Fruit fly (Drosophila melanogaster) whole organism, embryonic: ENCODE measurements around the gene Glys.

Experiments used
- CG11560 ChIP-seq: fragments of 200-800 bp; sonication (Bioruptor generic); IDR thresholded peaks from 3 replicates; pipeline ENCODE4 v1.3.6; 2022; ENCODE audit warnings: missing biosample characterization, missing genetic modification characterization
- CG12236 ChIP-seq: fragments of 200-800 bp; sonication (Bioruptor generic); optimal IDR thresholded peaks from 2 replicates; lab custom pipeline; 2016; ENCODE audit warnings: missing biosample characterization, missing genetic modification characterization
- CG12299 ChIP-seq: fragments of 200-800 bp; sonication (Bioruptor generic); optimal IDR thresholded peaks from 2 replicates; lab custom pipeline; 2018; ENCODE audit warnings: missing biosample characterization, mild to moderate bottlenecking, missing genetic modification characterization
- CG14441 ChIP-seq: fragments of 200-800 bp; sonication (Bioruptor generic); IDR thresholded peaks from 2 replicates; pipeline ENCODE4 v1.3.6; 2022; ENCODE audit warnings: missing biosample characterization, missing genetic modification characterization
- CG14860 ChIP-seq: fragments of 200-800 bp; sonication (Bioruptor generic); IDR thresholded peaks from 3 replicates; pipeline ENCODE4 v1.3.6; 2022; ENCODE audit warnings: missing biosample characterization, missing genetic modification characterization; ENCODE audit not compliant: partially characterized antibody
- CG15011 ChIP-seq: fragments of 200-800 bp; sonication (Bioruptor generic); optimal IDR thresholded peaks from 3 replicates; lab custom pipeline; 2018; ENCODE audit warnings: missing biosample characterization, mild to moderate bottlenecking, missing genetic modification characterization
- CG15479 ChIP-seq: fragments of 200-800 bp; sonication (Bioruptor generic); optimal IDR thresholded peaks from 3 replicates; lab custom pipeline; 2019; ENCODE audit warnings: missing biosample characterization, mild to moderate bottlenecking, missing genetic modification characterization, moderate library complexity
- CG15696 ChIP-seq: fragments of 200-800 bp; sonication (Bioruptor generic); optimal IDR thresholded peaks from 2 replicates; lab custom pipeline; 2019; ENCODE audit warnings: missing biosample characterization, mild to moderate bottlenecking, missing genetic modification characterization, moderate library complexity
- CG16863 ChIP-seq: fragments of 200-800 bp; sonication (Bioruptor generic); optimal IDR thresholded peaks from 3 replicates; lab custom pipeline; 2016; ENCODE audit warnings: missing biosample characterization, missing genetic modification characterization
- CG17802 ChIP-seq: fragments of 200-800 bp; sonication (Bioruptor generic); optimal IDR thresholded peaks from 2 replicates; lab custom pipeline; 2018; ENCODE audit warnings: missing biosample characterization, mild to moderate bottlenecking, missing genetic modification characterization, moderate library complexity
- CG17829 ChIP-seq: fragments of 200-800 bp; optimal IDR thresholded peaks from 2 replicates; lab custom pipeline; 2019; ENCODE audit warnings: missing biosample characterization, mild to moderate bottlenecking, missing genetic modification characterization, moderate library complexity
- CG18476 ChIP-seq: fragments of 200-800 bp; sonication (Bioruptor generic); optimal IDR thresholded peaks from 2 replicates; lab custom pipeline; 2016; ENCODE audit warnings: missing biosample characterization, mild to moderate bottlenecking, missing genetic modification characterization
- CG2116 ChIP-seq: fragments of 200-800 bp; sonication (Bioruptor generic); optimal IDR thresholded peaks from 3 replicates; lab custom pipeline; 2018; ENCODE audit warnings: missing biosample characterization, mild to moderate bottlenecking, missing genetic modification characterization
- CG2875 ChIP-seq: fragments of 200-800 bp; sonication (Bioruptor generic); optimal IDR thresholded peaks from 2 replicates; lab custom pipeline; 2017; ENCODE audit warnings: missing biosample characterization, mild to moderate bottlenecking, missing genetic modification characterization, missing genetic modification reagents
- CG4707 ChIP-seq: fragments of 200-800 bp; sonication (Bioruptor generic); optimal IDR thresholded peaks from 2 replicates; lab custom pipeline; 2018; ENCODE audit warnings: missing biosample characterization, mild to moderate bottlenecking, missing genetic modification characterization, moderate library complexity
- CG6689 ChIP-seq: fragments of 200-800 bp; sonication (Bioruptor generic); IDR thresholded peaks from 2 replicates; pipeline ENCODE4 v1.3.6; 2022; ENCODE audit warnings: missing biosample characterization, missing genetic modification characterization
- CG9932 ChIP-seq: fragments of 200-800 bp; sonication (Bioruptor generic); IDR thresholded peaks from 2 replicates; pipeline ENCODE4 v1.3.6; 2022; ENCODE audit warnings: missing biosample characterization, missing genetic modification characterization
- H15 ChIP-seq: fragments of 200-800 bp; sonication (Bioruptor generic); IDR thresholded peaks from 3 replicates; pipeline ENCODE4 v1.3.6; 2022; ENCODE audit warnings: missing biosample characterization, missing genetic modification characterization
- H2.0 ChIP-seq: fragments of 200-800 bp; sonication (Bioruptor generic); IDR thresholded peaks from 2 replicates; pipeline ENCODE4 v1.3.6; 2022; ENCODE audit warnings: missing biosample characterization, missing genetic modification characterization
- HmgD ChIP-seq: fragments of 200-800 bp; sonication (Bioruptor generic); optimal IDR thresholded peaks from 3 replicates; lab custom pipeline; 2016; ENCODE audit warnings: missing biosample characterization, missing genetic modification characterization
- HmgZ ChIP-seq: fragments of 200-800 bp; sonication (Bioruptor generic); optimal IDR thresholded peaks from 2 replicates; lab custom pipeline; 2018; ENCODE audit warnings: missing biosample characterization, mild to moderate bottlenecking, missing genetic modification characterization
- Xrp1 ChIP-seq: fragments of 200-800 bp; sonication (Bioruptor generic); IDR thresholded peaks from 2 replicates; pipeline ENCODE4 v1.3.6; 2022; ENCODE audit warnings: missing biosample characterization, missing genetic modification characterization
- ash1 ChIP-seq: fragments of 200-800 bp; sonication (Bioruptor generic); optimal IDR thresholded peaks from 2 replicates; lab custom pipeline; 2018; ENCODE audit warnings: missing biosample characterization, mild to moderate bottlenecking, missing genetic modification characterization
- br ChIP-seq: fragments of >200 bp; optimal IDR thresholded peaks from 2 replicates; lab custom pipeline; 2017
- caup ChIP-seq: fragments of 200-800 bp; sonication (Bioruptor generic); optimal IDR thresholded peaks from 3 replicates; lab custom pipeline; 2017; ENCODE audit warnings: missing biosample characterization, mild to moderate bottlenecking, missing genetic modification characterization, moderate library complexity; ENCODE audit not compliant: severe bottlenecking
- chm ChIP-seq: fragments of 200-800 bp; sonication (Bioruptor generic); IDR thresholded peaks from 2 replicates; pipeline ENCODE4 v1.3.6; 2022; ENCODE audit warnings: missing biosample characterization, missing genetic modification characterization
- ci ChIP-seq: fragments of 200-800 bp; sonication (Bioruptor generic); IDR thresholded peaks from 3 replicates; pipeline ENCODE4 v1.3.6; 2022; ENCODE audit warnings: missing biosample characterization, missing genetic modification characterization
- corto ChIP-seq: fragments of 200-800 bp; sonication (Bioruptor generic); optimal IDR thresholded peaks from 2 replicates; lab custom pipeline; 2016; ENCODE audit warnings: missing biosample characterization, mild to moderate bottlenecking, missing genetic modification characterization, moderate library complexity
- danr ChIP-seq: fragments of 200-800 bp; sonication (Bioruptor generic); IDR thresholded peaks from 2 replicates; pipeline ENCODE4 v1.3.6; 2022; ENCODE audit warnings: missing biosample characterization, missing genetic modification characterization
- dimm ChIP-seq: fragments of 200-800 bp; sonication (Bioruptor generic); IDR thresholded peaks from 2 replicates; pipeline ENCODE4 v1.3.6; 2022; ENCODE audit warnings: missing biosample characterization, missing genetic modification characterization
- fu2 ChIP-seq: fragments of 200-800 bp; sonication (Bioruptor generic); optimal IDR thresholded peaks from 2 replicates; lab custom pipeline; 2016; ENCODE audit warnings: missing biosample characterization, missing genetic modification characterization
- gce ChIP-seq: fragments of 200-800 bp; sonication (Bioruptor generic); IDR thresholded peaks from 3 replicates; pipeline ENCODE4 v1.3.6; 2022; ENCODE audit warnings: missing biosample characterization, missing genetic modification characterization
- gcm ChIP-seq: fragments of 200-800 bp; sonication (Bioruptor generic); optimal IDR thresholded peaks from 2 replicates; lab custom pipeline; 2019; ENCODE audit warnings: missing biosample characterization, mild to moderate bottlenecking, missing genetic modification characterization, moderate library complexity
- gro ChIP-seq: fragments of 200-800 bp; sonication (Bioruptor generic); optimal IDR thresholded peaks from 2 replicates; lab custom pipeline; 2016; ENCODE audit warnings: missing biosample characterization, missing genetic modification characterization
- gt ChIP-seq: fragments of 200-800 bp; sonication (Bioruptor generic); IDR thresholded peaks from 2 replicates; pipeline ENCODE4 v1.3.6; 2022; ENCODE audit warnings: missing biosample characterization, missing genetic modification characterization
- hb ChIP-seq: fragments of 200-800 bp; sonication (Bioruptor generic); IDR thresholded peaks from 3 replicates; pipeline ENCODE4 v1.3.6; 2022; ENCODE audit warnings: missing biosample characterization, missing genetic modification characterization; ENCODE audit not compliant: partially characterized antibody
- kay ChIP-seq: fragments of 200-800 bp; sonication (Bioruptor generic); optimal IDR thresholded peaks from 2 replicates; lab custom pipeline; 2016; ENCODE audit warnings: missing biosample characterization, missing genetic modification characterization
- maf-S ChIP-seq: fragments of 200-800 bp; sonication (Bioruptor generic); optimal IDR thresholded peaks from 2 replicates; lab custom pipeline; 2016; ENCODE audit warnings: missing biosample characterization, missing genetic modification characterization
- nerfin-1 ChIP-seq: fragments of 200-800 bp; sonication (Bioruptor generic); optimal IDR thresholded peaks from 3 replicates; lab custom pipeline; 2019; ENCODE audit warnings: missing biosample characterization, mild to moderate bottlenecking, missing genetic modification characterization, moderate library complexity
- otp ChIP-seq: fragments of 200-800 bp; sonication (Bioruptor generic); IDR thresholded peaks from 3 replicates; pipeline ENCODE4, ENCODE4 v1.3.6; 2022; ENCODE audit warnings: missing biosample characterization, missing genetic modification characterization
- pb ChIP-seq: fragments of 200-800 bp; sonication (Bioruptor generic); optimal IDR thresholded peaks from 3 replicates; lab custom pipeline; 2016; ENCODE audit warnings: missing biosample characterization, missing genetic modification characterization
- peb ChIP-seq: fragments of 200-800 bp; sonication (Bioruptor generic); IDR thresholded peaks from 2 replicates; pipeline ENCODE4 v1.3.6; 2022; ENCODE audit warnings: missing biosample characterization, missing genetic modification characterization
- pzg ChIP-seq: fragments of 200-800 bp; sonication (Bioruptor generic); optimal IDR thresholded peaks from 3 replicates; lab custom pipeline; 2018; ENCODE audit warnings: missing biosample characterization, mild to moderate bottlenecking, missing genetic modification characterization, moderate library complexity
- row ChIP-seq: fragments of 200-800 bp; sonication (Bioruptor generic); IDR thresholded peaks from 3 replicates; pipeline ENCODE4 v1.3.6; 2022; ENCODE audit warnings: missing biosample characterization, missing genetic modification characterization
- shn ChIP-seq: fragments of 200-800 bp; sonication (Bioruptor generic); optimal IDR thresholded peaks from 3 replicates; lab custom pipeline; 2016; ENCODE audit warnings: missing biosample characterization, missing genetic modification characterization
- slp2 ChIP-seq: fragments of 200-800 bp; sonication (Bioruptor generic); optimal IDR thresholded peaks from 2 replicates; lab custom pipeline; 2016; ENCODE audit warnings: missing biosample characterization, missing genetic modification characterization
- sna ChIP-seq: fragments of 200-800 bp; sonication (Bioruptor generic); IDR thresholded peaks from 2 replicates; pipeline ENCODE4 v1.3.6; 2022; ENCODE audit warnings: missing biosample characterization, missing genetic modification characterization; ENCODE audit not compliant: partially characterized antibody
- trh ChIP-seq: fragments of 200-800 bp; sonication (Bioruptor generic); optimal IDR thresholded peaks from 2 replicates; lab custom pipeline; 2016; ENCODE audit warnings: missing biosample characterization, missing genetic modification characterization
- tup ChIP-seq: fragments of 200-800 bp; sonication (Bioruptor generic); optimal IDR thresholded peaks from 2 replicates; lab custom pipeline; 2016; ENCODE audit warnings: missing biosample characterization, mild to moderate bottlenecking, missing genetic modification characterization, moderate library complexity
- tx ChIP-seq: fragments of 200-800 bp; sonication (Bioruptor generic); optimal IDR thresholded peaks from 2 replicates; lab custom pipeline; 2016; ENCODE audit warnings: missing biosample characterization, missing genetic modification characterization
- zen2 ChIP-seq: fragments of 200-800 bp; sonication (Bioruptor generic); IDR thresholded peaks from 3 replicates; pipeline ENCODE4 v1.3.6; 2022; ENCODE audit warnings: missing biosample characterization, missing genetic modification characterization; ENCODE audit not compliant: partially characterized antibody

Gene Glys

dm6 chr3R:15149772-15150512, 2.6 kb upstream of the Glys start, which contains the start of gene Gyc88E (continued):
- TF ChIP-seq CG14860 (GFP tag; lab: Robert Waterston, UW) (no peak), caup (GFP tag; lab: Kevin White, UChicago) (no peak), ash1 (GFP tag; lab: Kevin White, UChicago) (no peak), tx (no peak), maf-S (no peak), CG15696 (tag; lab: Kevin White, UChicago) (no peak), CG12299 (no peak), pzg (no peak), tup (GFP tag; lab: Kevin White, UChicago) (no peak), CG2116 (no peak), dimm (GFP tag; lab: Robert Waterston, UW) (no peak), gro (no peak), CG16863 (GFP tag; lab: Kevin White, UChicago) (no peak), gt (GFP tag; lab: Robert Waterston, UW) (no peak), CG17829 (tag; lab: Kevin White, UChicago) (no peak), peb (GFP tag; lab: Robert Waterston, UW) (no peak), corto (no peak), br (lab: Kevin White, UChicago) (no peak), slp2 (GFP tag; lab: Kevin White, UChicago) (no peak), shn (no peak), fu2 (GFP tag; lab: Kevin White, UChicago) (no peak), sna (GFP tag; lab: Robert Waterston, UW) (no peak), CG12236 (no peak), H15 (GFP tag; lab: Robert Waterston, UW) (no peak), kay (no peak), CG9932 (GFP tag; lab: Robert Waterston, UW) (peak; percentile 30; the same call in 1 of the 2 replicates), CG17802 (tag; lab: Kevin White, UChicago) (no peak), otp (GFP tag; lab: Robert Waterston, UW) (no peak), CG15011 (no peak), danr (GFP tag; lab: Robert Waterston, UW) (peak; percentile 30; the same call in 1 of the 2 replicates), CG15479 (GFP tag; lab: Kevin White, UChicago) (no peak), CG6689 (GFP tag; lab: Robert Waterston, UW) (peak; percentile 65), gce (GFP tag; lab: Robert Waterston, UW) (0 out of 3 replicates have a peak, but pooled peaks have one; percentile 28), CG2875 (GFP tag; lab: Kevin White, UChicago) (no peak), H2.0 (GFP tag; lab: Robert Waterston, UW) (no peak), Xrp1 (GFP tag; lab: Robert Waterston, UW) (peak; percentile 65; the same call in 1 of the 2 replicates), gcm (GFP tag; lab: Kevin White, UChicago) (no peak), pb (GFP tag; lab: Kevin White, UChicago) (no peak), CG18476 (GFP tag; lab: Kevin White, UChicago) (no peak), nerfin-1 (tag; lab: Kevin White, UChicago) (no peak), CG4707 (GFP tag; lab: Kevin White, UChicago) (no peak), CG14441 (peak; percentile 76), hb (GFP tag; lab: Robert Waterston, UW) (no peak), row (GFP tag; lab: Robert Waterston, UW) (peak; percentile 65; the same call in 2 of the 3 replicates), trh (GFP tag; lab: Kevin White, UChicago) (no peak), chm (no peak), HmgD (GFP tag; lab: Kevin White, UChicago) (no peak), HmgZ (no peak), ci (no peak), zen2 (GFP tag; lab: Robert Waterston, UW) (no peak), CG11560 (tag; lab: Robert Waterston, UW) (no peak)
